Fruit fly (Drosophila melanogaster) whole organism, adult: ENCODE data around the gene Kdm3.

Experiments
- CG11617 ChIP-seq: fragments of 200-800 bp; sonication (Bioruptor generic); optimal IDR thresholded peaks from 2 replicates; lab custom pipeline; 2017; ENCODE audit warnings: mild to moderate bottlenecking, missing biosample characterization, missing genetic modification reagents, missing genetic modification characterization
- CG12768 ChIP-seq: fragments of 200-800 bp; sonication (Bioruptor generic); optimal IDR thresholded peaks from 2 replicates; lab custom pipeline; 2017; ENCODE audit warnings: missing biosample characterization, missing genetic modification characterization, mild to moderate bottlenecking, moderate library complexity, missing genetic modification reagents
- CG14711 ChIP-seq: fragments of 200-800 bp; sonication (Bioruptor generic); optimal IDR thresholded peaks from 2 replicates; lab custom pipeline; 2018; ENCODE audit warnings: missing biosample characterization, mild to moderate bottlenecking, missing genetic modification characterization, moderate library complexity
- CG1620 ChIP-seq: fragments of 200-800 bp; sonication (Bioruptor generic); optimal IDR thresholded peaks from 2 replicates; lab custom pipeline; 2016; ENCODE audit warnings: missing biosample characterization, missing genetic modification characterization
- CG33017 ChIP-seq: fragments of 200-800 bp; sonication (Bioruptor generic); optimal IDR thresholded peaks from 2 replicates; lab custom pipeline; 2018; ENCODE audit warnings: missing biosample characterization, mild to moderate bottlenecking, missing genetic modification characterization, moderate library complexity
- CG5204 ChIP-seq: fragments of 200-800 bp; sonication (Bioruptor generic); optimal IDR thresholded peaks from 2 replicates; lab custom pipeline; 2016; ENCODE audit warnings: missing biosample characterization, missing genetic modification characterization
- CG7045 ChIP-seq: fragments of 200-800 bp; sonication (Bioruptor generic); optimal IDR thresholded peaks from 2 replicates; lab custom pipeline; 2017; ENCODE audit warnings: missing biosample characterization, mild to moderate bottlenecking, missing genetic modification characterization
- CG7101 ChIP-seq: fragments of 200-800 bp; sonication (Bioruptor generic); optimal IDR thresholded peaks from 2 replicates; lab custom pipeline; 2018; ENCODE audit warnings: missing biosample characterization, mild to moderate bottlenecking, missing genetic modification characterization, moderate library complexity
- Clk ChIP-seq: fragments of 200-800 bp; sonication (Bioruptor generic); optimal IDR thresholded peaks from 2 replicates; lab custom pipeline; 2017; ENCODE audit warnings: missing biosample characterization, missing genetic modification characterization
- Crg-1 ChIP-seq: fragments of 200-800 bp; sonication (Bioruptor generic); optimal IDR thresholded peaks from 2 replicates; lab custom pipeline; 2016; ENCODE audit warnings: missing biosample characterization, missing genetic modification characterization
- Hr96 ChIP-seq: fragments of 200-800 bp; sonication (Bioruptor generic); optimal IDR thresholded peaks from 2 replicates; lab custom pipeline; 2016; ENCODE audit warnings: missing biosample characterization, missing genetic modification characterization
- Mnt ChIP-seq: fragments of 200-800 bp; sonication (Bioruptor generic); optimal IDR thresholded peaks from 2 replicates; lab custom pipeline; 2016; ENCODE audit warnings: missing biosample characterization, mild to moderate bottlenecking, missing genetic modification characterization
- bab1 ChIP-seq: fragments of 200-800 bp; sonication (Bioruptor generic); optimal IDR thresholded peaks from 3 replicates; lab custom pipeline; 2019; ENCODE audit warnings: missing biosample characterization, mild to moderate bottlenecking, missing genetic modification characterization, moderate library complexity
- cic ChIP-seq: fragments of 200-800 bp; sonication (Bioruptor generic); optimal IDR thresholded peaks from 2 replicates; lab custom pipeline; 2017; ENCODE audit warnings: missing biosample characterization, mild to moderate bottlenecking, missing genetic modification characterization, moderate library complexity
- cnc ChIP-seq, 2 experiments: fragments of >200 bp; optimal IDR thresholded peaks; 2 replicates each; lab custom pipeline; 2017
- kay ChIP-seq: fragments of 200-800 bp; sonication (Bioruptor generic); peaks from one replicate; lab custom pipeline; 2016; ENCODE audit warnings: missing biosample characterization, missing genetic modification characterization, borderline replicate concordance
- ovo ChIP-seq: fragments of 200-800 bp; sonication (Bioruptor generic); optimal IDR thresholded peaks from 2 replicates; lab custom pipeline; 2016; ENCODE audit warnings: missing biosample characterization, missing genetic modification characterization
- pad ChIP-seq: fragments of 200-800 bp; sonication (Bioruptor generic); optimal IDR thresholded peaks from 3 replicates; lab custom pipeline; 2017; ENCODE audit warnings: missing biosample characterization, missing genetic modification characterization, mild to moderate bottlenecking, moderate library complexity, missing genetic modification reagents
- tj ChIP-seq: fragments of 200-800 bp; sonication (Bioruptor generic); optimal IDR thresholded peaks from 3 replicates; lab custom pipeline; 2017; ENCODE audit warnings: missing biosample characterization, mild to moderate bottlenecking, missing genetic modification characterization, moderate library complexity
- toe ChIP-seq: fragments of 200-800 bp; sonication (Bioruptor generic); optimal IDR thresholded peaks from 2 replicates; lab custom pipeline; 2016; ENCODE audit warnings: missing biosample characterization, missing genetic modification characterization

The Kdm3 gene

dm6 chr3R:9563240-9563992 is 47.6 kb downstream of the Kdm3 start, which contains the start of the genes CG9393 and Vps45:
CG9393 (minus strand) TSS chr3R:9563673.
Vps45 (plus strand) TSS chr3R:9563924.
- TF ChIP-seq tj (peak; percentile 26), CG7045 (GFP tag; lab: Kevin White, UChicago) (peak; percentile 28), CG11617 (GFP tag; lab: Kevin White, UChicago) (peak; percentile 70), kay (GFP tag; lab: Kevin White, UChicago) (no peak), CG14711 (peak; percentile 74), Crg-1 (GFP tag; lab: Kevin White, UChicago) (peak; percentile 37), ovo (GFP tag; lab: Kevin White, UChicago) (peak; percentile 56), CG33017 (peak; percentile 27), bab1 (GFP tag; lab: Kevin White, UChicago) (peak; percentile 57), CG1620 (GFP tag; lab: Kevin White, UChicago) (peak; percentile 75), toe (GFP tag; lab: Kevin White, UChicago) (no peak), CG12768 (GFP tag; lab: Kevin White, UChicago) (peak; percentile 32), Mnt (peak; percentile 82), cnc (optimal IDR thresholded peaks at IDR 0.05; lab: Kevin White, UChicago) (no peak), pad (no peak), CG5204 (GFP tag; lab: Kevin White, UChicago) (no peak), cic (no peak), Hr96 (GFP tag; lab: Kevin White, UChicago) (no peak), Clk (no peak), CG7101 (tag; lab: Kevin White, UChicago) (peak; percentile 63)

DNA sequence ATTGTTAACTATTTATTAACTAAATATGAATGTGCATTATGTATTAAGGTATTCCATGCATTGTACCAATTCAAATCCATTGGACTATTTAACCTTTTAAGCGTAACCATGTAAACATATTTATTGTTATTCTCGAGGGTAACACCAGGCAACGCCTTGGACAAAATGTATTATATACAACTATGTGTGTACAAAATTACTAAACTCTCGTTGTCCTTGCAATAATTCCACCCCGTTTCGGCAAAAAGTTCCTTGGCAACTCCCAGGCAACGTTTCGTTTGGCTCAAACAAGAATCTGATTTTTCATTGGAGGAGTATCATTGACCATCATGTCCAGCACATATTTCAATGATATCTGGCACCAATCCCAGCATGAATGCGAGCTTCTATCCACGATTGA is 50.1 kb downstream of the Kdm3 start, which contains the start of gene CG16789:
TSS of gene CG16789 (plus strand) at position 301 of the 400 bp plus-strand sequence.
- TF ChIP-seq CG7045 (GFP tag; lab: Kevin White, UChicago) = no peak
- no peak for TF ChIP-seq cnc (optimal IDR thresholded peaks at IDR 0.05; lab: Kevin White, UChicago)

dm6 chr3R:9570114-9570513 is 54.3 kb downstream of the Kdm3 start, which contains the start of gene CG16790:
CG16790 (minus strand) TSS chr3R:9570214.
- no peak for TF ChIP-seq Hr96 (GFP tag; lab: Kevin White, UChicago)
- TF ChIP-seq CG7045 (GFP tag; lab: Kevin White, UChicago) = no peak
- TF ChIP-seq CG12768 (GFP tag; lab: Kevin White, UChicago) = no peak
- no peak for TF ChIP-seq CG7101 (tag; lab: Kevin White, UChicago)
- TF ChIP-seq cic = no peak
- no peak for TF ChIP-seq CG11617 (GFP tag; lab: Kevin White, UChicago)
- TF ChIP-seq CG33017 = no peak
- TF ChIP-seq bab1 (GFP tag; lab: Kevin White, UChicago) = no peak
- TF ChIP-seq CG14711 = no peak
- TF ChIP-seq Crg-1 (GFP tag; lab: Kevin White, UChicago) = no peak
- TF ChIP-seq tj = no peak
- no peak for TF ChIP-seq kay (GFP tag; lab: Kevin White, UChicago)
- TF ChIP-seq Clk = no peak
- no peak for TF ChIP-seq CG5204 (GFP tag; lab: Kevin White, UChicago)
- TF ChIP-seq toe (GFP tag; lab: Kevin White, UChicago) = no peak
